Worm (Caenorhabditis elegans) whole organism, L2 larva: ENCODE measurements around the gene Y116A8C.29.

Experiments used
- C34F6.9 ChIP-seq: fragments of 150-350 bp; optimal IDR thresholded peaks from 2 replicates; lab custom pipeline; 2014; ENCODE audit warnings: missing biosample characterization, missing genetic modification characterization
- R02D3.7 ChIP-seq: fragments of 150-350 bp; optimal IDR thresholded peaks from 2 replicates; lab custom pipeline; 2014; ENCODE audit warnings: missing biosample characterization, missing genetic modification characterization
- ZK546.5 ChIP-seq: sonication (generic microtip); optimal IDR thresholded peaks from 2 replicates; lab custom pipeline; 2017; ENCODE audit warnings: missing biosample characterization, missing genetic modification characterization
- aly-2 ChIP-seq: fragments of 150-350 bp; optimal IDR thresholded peaks from 2 replicates; lab custom pipeline; 2014; ENCODE audit warnings: missing biosample characterization, missing genetic modification characterization
- ama-1 ChIP-seq: fragments of 150-350 bp; optimal IDR thresholded peaks from 2 replicates; lab custom pipeline; 2018; ENCODE audit warnings: inconsistent platforms
- blmp-1 ChIP-seq: sonication (generic microtip); optimal IDR thresholded peaks from 2 replicates; lab custom pipeline; 2017; ENCODE audit warnings: missing genetic modification characterization, mild to moderate bottlenecking, missing compliant biosample characterization, antibody characterized with exemption, moderate library complexity; ENCODE audit not compliant: insufficient read depth
- ceh-16 ChIP-seq: fragments of 150-350 bp; optimal IDR thresholded peaks from 2 replicates; lab custom pipeline; 2014; ENCODE audit warnings: missing biosample characterization, missing genetic modification characterization
- crh-2 ChIP-seq: sonication (generic microtip); optimal IDR thresholded peaks from 2 replicates; lab custom pipeline; 2017; ENCODE audit warnings: missing biosample characterization, missing genetic modification characterization
- egl-27 ChIP-seq: sonication (generic microtip); optimal IDR thresholded peaks from 3 replicates; lab custom pipeline; 2017; ENCODE audit warnings: missing biosample characterization, missing genetic modification reagents, missing genetic modification characterization
- elt-1 ChIP-seq: fragments of 150-350 bp; optimal IDR thresholded peaks from 2 replicates; lab custom pipeline; 2014; ENCODE audit warnings: missing biosample characterization, missing genetic modification characterization
- fos-1 ChIP-seq: fragments of 150-350 bp; optimal IDR thresholded peaks from 2 replicates; lab custom pipeline; 2014; ENCODE audit warnings: missing biosample characterization, missing genetic modification characterization
- lin-39 ChIP-seq: fragments of 150-350 bp; optimal IDR thresholded peaks from 2 replicates; lab custom pipeline; 2014; ENCODE audit warnings: missing biosample characterization, missing genetic modification reagents, missing genetic modification characterization
- lsy-2 ChIP-seq, 2 experiments: fragments of 150-350 bp in 1 of 2; sonication (generic microtip) in 1 of 2; optimal IDR thresholded peaks; 2 replicates each; lab custom pipeline; 2014 to 2017; ENCODE audit warnings: missing biosample characterization in 2 of 2, missing genetic modification characterization in 2 of 2
- mab-5 ChIP-seq: fragments of 150-350 bp; optimal IDR thresholded peaks from 2 replicates; lab custom pipeline; 2014; ENCODE audit warnings: missing biosample characterization, missing genetic modification characterization
- mbf-1 ChIP-seq: sonication (generic microtip); optimal IDR thresholded peaks from 2 replicates; lab custom pipeline; 2017; ENCODE audit warnings: missing biosample characterization, missing genetic modification characterization
- mdl-1 ChIP-seq, 2 experiments: fragments of 150-350 bp in 1 of 2; sonication (generic microtip) in 1 of 2; optimal IDR thresholded peaks; 2 replicates each; lab custom pipeline; 2017; ENCODE audit warnings: missing biosample characterization in 2 of 2, missing genetic modification characterization in 2 of 2
- nhr-11 ChIP-seq: fragments of 150-350 bp; optimal IDR thresholded peaks from 2 replicates; lab custom pipeline; 2014; ENCODE audit warnings: missing biosample characterization, missing genetic modification characterization
- nhr-12 ChIP-seq: fragments of 150-350 bp; optimal IDR thresholded peaks from 2 replicates; lab custom pipeline; 2014; ENCODE audit warnings: missing biosample characterization, missing genetic modification characterization
- nhr-129 ChIP-seq: fragments of 150-350 bp; optimal IDR thresholded peaks from 2 replicates; lab custom pipeline; 2014; ENCODE audit warnings: missing biosample characterization, missing genetic modification characterization
- nhr-21 ChIP-seq: fragments of 150-350 bp; optimal IDR thresholded peaks from 2 replicates; lab custom pipeline; 2014; ENCODE audit warnings: missing biosample characterization, missing genetic modification characterization
- nhr-23 ChIP-seq: fragments of 150-350 bp; optimal IDR thresholded peaks from 2 replicates; lab custom pipeline; 2014; ENCODE audit warnings: missing biosample characterization, missing genetic modification reagents, missing genetic modification characterization
- nhr-237 ChIP-seq: fragments of 150-350 bp; optimal IDR thresholded peaks from 2 replicates; lab custom pipeline; 2014; ENCODE audit warnings: missing biosample characterization, missing genetic modification characterization
- nhr-25 ChIP-seq: fragments of 150-350 bp; sonication (generic microtip); optimal IDR thresholded peaks from 3 replicates; lab custom pipeline; 2014; ENCODE audit warnings: missing biosample characterization, missing genetic modification characterization
- nhr-6 ChIP-seq: fragments of 150-350 bp; optimal IDR thresholded peaks from 2 replicates; lab custom pipeline; 2014; ENCODE audit warnings: missing biosample characterization, missing genetic modification characterization
- peb-1 ChIP-seq: fragments of 150-350 bp; optimal IDR thresholded peaks from 2 replicates; lab custom pipeline; 2014; ENCODE audit warnings: missing biosample characterization, missing genetic modification characterization
- sem-4 ChIP-seq: fragments of 150-350 bp; optimal IDR thresholded peaks from 2 replicates; lab custom pipeline; 2014; ENCODE audit warnings: missing biosample characterization, missing genetic modification reagents, missing genetic modification characterization
- skn-1 ChIP-seq: sonication (generic microtip); optimal IDR thresholded peaks from 2 replicates; lab custom pipeline; 2017; ENCODE audit warnings: missing biosample characterization, missing genetic modification characterization
- sma-9 ChIP-seq, 2 experiments: fragments of 150-350 bp in 1 of 2; sonication (generic microtip) in 1 of 2; optimal IDR thresholded peaks; 2 replicates each; lab custom pipeline; 2014 to 2016; ENCODE audit warnings: missing genetic modification characterization in 2 of 2, mild to moderate bottlenecking in 1 of 2, missing biosample characterization in 1 of 2, missing compliant biosample characterization in 1 of 2, missing genetic modification reagents in 1 of 2, moderate library complexity in 1 of 2
- snpc-4 ChIP-seq: fragments of 150-350 bp; optimal IDR thresholded peaks from 2 replicates; lab custom pipeline; 2014; ENCODE audit warnings: missing biosample characterization, missing genetic modification characterization
- unc-55 ChIP-seq: fragments of 150-350 bp; sonication (generic microtip); optimal IDR thresholded peaks from 3 replicates; lab custom pipeline; 2014; ENCODE audit warnings: missing biosample characterization, missing genetic modification reagents, missing genetic modification characterization
- unc-62 ChIP-seq: fragments of 150-350 bp; optimal IDR thresholded peaks from 2 replicates; lab custom pipeline; 2014; ENCODE audit warnings: missing biosample characterization, missing genetic modification reagents, missing genetic modification characterization
- zag-1 ChIP-seq: fragments of 150-350 bp; optimal IDR thresholded peaks from 2 replicates; lab custom pipeline; 2014; ENCODE audit warnings: missing biosample characterization, missing genetic modification characterization
- ztf-1 ChIP-seq: fragments of 200-800 bp; sonication (Bioruptor generic); conservative IDR thresholded peaks from 2 replicates; pipeline ENCODE4 v1.3.6; 2022; ENCODE audit warnings: missing genetic modification characterization, missing compliant biosample characterization
- ztf-11 ChIP-seq: sonication (generic microtip); optimal IDR thresholded peaks from 2 replicates; lab custom pipeline; 2017; ENCODE audit warnings: missing biosample characterization, missing genetic modification characterization
- ztf-4 ChIP-seq: fragments of 150-350 bp; optimal IDR thresholded peaks from 2 replicates; lab custom pipeline; 2014; ENCODE audit warnings: missing biosample characterization, missing genetic modification characterization

Gene Y116A8C.29

ce11 chrIV:17088849-17089248 lies 5.0 kb upstream of the Y116A8C.29 start, which contains the start of gene Y116A8C.43:
Y116A8C.43 (plus strand) TSS chrIV:17088851.
- TF ChIP-seq ama-1, result peak; percentile 52
- TF ChIP-seq sem-4 (tag; lab: Kevin White, UChicago), result no peak

DNA sequence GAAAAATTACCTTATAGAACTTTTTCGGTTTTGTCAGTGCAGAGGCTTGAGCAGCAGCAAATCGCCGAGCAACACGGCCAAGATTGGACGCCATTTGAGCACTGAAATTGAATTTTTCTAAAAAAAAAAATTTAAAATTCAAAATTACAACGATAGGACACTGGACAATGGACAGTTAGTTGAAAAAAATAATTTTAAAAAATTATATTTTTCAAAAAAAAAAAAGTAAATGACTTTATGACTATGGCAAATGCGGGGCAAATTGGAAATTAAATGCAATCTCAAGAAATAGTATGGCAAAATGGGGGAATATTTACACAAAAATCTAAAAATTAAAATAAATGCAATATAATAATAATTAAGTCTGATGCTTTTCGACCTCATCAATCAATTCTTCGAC lies 2.3 kb downstream of the Y116A8C.29 start, which contains the start of gene Y116A8C.27:
Gene Y116A8C.27, minus strand, starts transcription at position 101 of the 400 bp plus-strand sequence.
- no peak for TF ChIP-seq nhr-25 (tag; lab: Kevin White, UChicago)
- TF ChIP-seq ztf-11 (tag; lab: Kevin White, UChicago), result no peak
- no peak for TF ChIP-seq lin-39 (tag; lab: Kevin White, UChicago)
- TF ChIP-seq C34F6.9 (tag; lab: Kevin White, UChicago), result no peak
- no peak for TF ChIP-seq zag-1
- TF ChIP-seq nhr-23, result no peak
- no peak for TF ChIP-seq ZK546.5
- TF ChIP-seq ceh-16 (tag; lab: Kevin White, UChicago), result no peak
- no peak for TF ChIP-seq fos-1

ce11 chrIV:17099113-17099512 lies 5.3 kb downstream of the Y116A8C.29 start:
- TF ChIP-seq unc-62, result no peak

ce11 chrIV:17100148-17100547 lies 6.3 kb downstream of the Y116A8C.29 start, which contains the start of gene bca-2:
bca-2 (minus strand) TSS chrIV:17100248.
- TF ChIP-seq unc-55 (GFP tag; lab: Kevin White, UChicago) (no peak), crh-2 (tag; lab: Kevin White, UChicago) (no peak), elt-1 (no peak), nhr-129 (no peak), zag-1 (no peak), mbf-1 (tag; lab: Kevin White, UChicago) (no peak), aly-2 (tag; lab: Kevin White, UChicago) (no peak), nhr-6 (tag; lab: Kevin White, UChicago) (no peak), mdl-1 (tag; optimal IDR thresholded peaks at IDR 0.05; lab: Kevin White, UChicago) (no peak), blmp-1 (tag; lab: Kevin White, UChicago) (no peak), lsy-2 (tag; optimal IDR thresholded peaks at IDR 0.05; lab: Kevin White, UChicago) (no peak), skn-1 (no peak), sma-9 (GFP tag; optimal IDR thresholded peaks at IDR 0.05; lab: Kevin White, UChicago) (no peak), sma-9 (tag; optimal IDR thresholded peaks at IDR 0.05; lab: Kevin White, UChicago) (no peak), egl-27 (tag; lab: Kevin White, UChicago) (no peak), nhr-237 (no peak), ztf-4 (tag; lab: Kevin White, UChicago) (no peak), nhr-11 (tag; lab: Kevin White, UChicago) (no peak), nhr-12 (tag; lab: Kevin White, UChicago) (no peak), sem-4 (tag; lab: Kevin White, UChicago) (no peak)
- TF ChIP-seq, all 48 proteins: peak for 0

ce11 chrIV:17100628-17101338 lies 7.0 kb downstream of the Y116A8C.29 start:
- TF ChIP-seq nhr-129 (peak; percentile 44), mbf-1 (tag; lab: Kevin White, UChicago) (no peak), lsy-2 (tag; optimal IDR thresholded peaks at IDR 0.05; lab: Kevin White, UChicago) (peak in 1 of 2 experiments; percentile 6)

ce11 chrIV:17103116-17103515 lies 9.3 kb downstream of the Y116A8C.29 start:
- no peak for TF ChIP-seq ZK546.5
- TF ChIP-seq mbf-1 (tag; lab: Kevin White, UChicago), result no peak

- TF ChIP-seq peb-1 (tag; lab: Kevin White, UChicago), result no peak
- no peak for TF ChIP-seq nhr-21
- TF ChIP-seq mab-5, result no peak
- no peak for TF ChIP-seq ztf-1
- TF ChIP-seq elt-1, result no peak
- TF ChIP-seq mdl-1 (tag; optimal IDR thresholded peaks at IDR 0.05; lab: Kevin White, UChicago), result no peak
- TF ChIP-seq sem-4 (tag; lab: Kevin White, UChicago), result no peak
- no peak for TF ChIP-seq R02D3.7 (tag; lab: Kevin White, UChicago)
- no peak for TF ChIP-seq nhr-6 (tag; lab: Kevin White, UChicago)
- TF ChIP-seq snpc-4 (tag; lab: Kevin White, UChicago), result no peak
- TF ChIP-seq nhr-25 (tag; lab: Kevin White, UChicago), result no peak
- no peak for TF ChIP-seq ama-1
- no peak for TF ChIP-seq crh-2 (tag; lab: Kevin White, UChicago)
These were observed 9.8 kb downstream of the Y116A8C.29 start, which contains the start of gene Y116A8C.30 for ce11 chrIV:17103615-17104014. Y116A8C.30 (minus strand) TSS chrIV:17103715.
